Fruit fly (Drosophila melanogaster): ENCODE measurements around the gene CG4367.

- TF ChIP-seq Hey (tag; optimal IDR thresholded peaks at IDR 0.05) (no peak), CG12155 (GFP tag; optimal IDR thresholded peaks at IDR 0.05) (no peak), CG30431 (GFP tag; optimal IDR thresholded peaks at IDR 0.05) (no peak), cad (GFP tag; optimal IDR thresholded peaks at IDR 0.05) (peak; percentile 7), tio (GFP tag; optimal IDR thresholded peaks at IDR 0.05) (no peak), Oli (tag; optimal IDR thresholded peaks at IDR 0.05) (no peak), Vsx1 (GFP tag; optimal IDR thresholded peaks at IDR 0.05) (peak; percentile 39), ttk (GFP tag; IDR thresholded peaks at IDR 0.05) (no peak), PHDP (tag; optimal IDR thresholded peaks at IDR 0.05) (no peak), amos (GFP tag; IDR thresholded peaks at IDR 0.05; ENCODE audit: partially characterized antibody) (no peak), CG14441 (GFP tag; IDR thresholded peaks at IDR 0.05) (no peak), CG3995 (GFP tag; optimal IDR thresholded peaks at IDR 0.05) (no peak)
Observed at dm6 chr3R:20309661-20310497, 5.1 kb upstream of the CG4367 start.
